Worm (Caenorhabditis elegans): ENCODE data around the gene C13F10.1.
A peak's percentile ranks its signal among the peaks of the same experiment; 100 is the strongest.

C13F10.1 gene

DNA sequence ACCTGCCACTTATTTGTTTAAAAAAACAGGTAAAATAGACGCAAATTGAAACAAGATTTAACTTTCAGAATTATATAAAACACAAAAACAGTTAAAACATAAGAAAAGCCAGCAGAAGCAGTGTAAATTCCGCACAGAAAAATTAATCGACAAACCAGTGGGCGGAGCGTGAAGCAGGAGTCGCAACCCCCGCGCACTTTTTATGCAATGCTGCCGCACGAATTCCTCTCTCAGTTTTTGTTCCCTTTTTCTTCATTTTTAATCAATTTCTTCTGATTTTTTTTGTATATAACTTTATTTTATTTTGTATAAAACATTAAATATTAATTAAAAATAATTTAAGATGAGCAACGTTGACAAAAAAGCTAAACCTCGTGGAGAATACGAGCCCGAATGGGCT, 7.0 kb downstream of the C13F10.1 start, which contains the start of the genes gei-6 and krr-1:
Gene gei-6, minus strand, starts transcription at position 2 of the 400 bp plus-strand sequence.
Gene krr-1, plus strand, starts transcription at position 344 of the 400 bp plus-strand sequence.
- TF ChIP-seq ceh-13 (GFP tag; optimal IDR thresholded peaks at IDR 0.05) = peak; percentile 73
- no peak for TF ChIP-seq ama-1 (optimal IDR thresholded peaks at IDR 0.05)
- TF ChIP-seq B0310.2 (tag; optimal IDR thresholded peaks at IDR 0.05) = peak; percentile 66
- TF ChIP-seq F13C5.2 (tag; optimal IDR thresholded peaks at IDR 0.05) = peak; percentile 90
- no peak for TF ChIP-seq tra-4 (tag; optimal IDR thresholded peaks at IDR 0.05)
- TF ChIP-seq aly-1 (tag; optimal IDR thresholded peaks at IDR 0.05) = peak; percentile 22
- TF ChIP-seq ets-7 (tag; optimal IDR thresholded peaks at IDR 0.05) = no peak
- peak; percentile 88 for TF ChIP-seq tbx-37 (GFP tag; conservative IDR thresholded peaks at IDR 0.05)
- peak; percentile 31 for TF ChIP-seq hmbx-1 (tag; optimal IDR thresholded peaks at IDR 0.05)
- TF ChIP-seq sea-1 (GFP tag; conservative IDR thresholded peaks at IDR 0.05) = peak; percentile 90
- TF ChIP-seq pes-1 (GFP tag; IDR thresholded peaks at IDR 0.05) = peak; percentile 90
- peak; percentile 70 for TF ChIP-seq hnd-1 (tag; optimal IDR thresholded peaks at IDR 0.05)
- TF ChIP-seq ceh-36 (tag; optimal IDR thresholded peaks at IDR 0.05) = peak; percentile 87
- peak; percentile 85 for TF ChIP-seq scrt-1 (GFP tag; IDR thresholded peaks at IDR 0.05)
- peak; percentile 92 for TF ChIP-seq tbx-11 (GFP tag; IDR thresholded peaks at IDR 0.05)
- peak; percentile 84 for TF ChIP-seq flt-1 (GFP tag; IDR thresholded peaks at IDR 0.05)
- peak; percentile 83 for TF ChIP-seq hmg-4 (GFP tag; optimal IDR thresholded peaks at IDR 0.05)

DNA sequence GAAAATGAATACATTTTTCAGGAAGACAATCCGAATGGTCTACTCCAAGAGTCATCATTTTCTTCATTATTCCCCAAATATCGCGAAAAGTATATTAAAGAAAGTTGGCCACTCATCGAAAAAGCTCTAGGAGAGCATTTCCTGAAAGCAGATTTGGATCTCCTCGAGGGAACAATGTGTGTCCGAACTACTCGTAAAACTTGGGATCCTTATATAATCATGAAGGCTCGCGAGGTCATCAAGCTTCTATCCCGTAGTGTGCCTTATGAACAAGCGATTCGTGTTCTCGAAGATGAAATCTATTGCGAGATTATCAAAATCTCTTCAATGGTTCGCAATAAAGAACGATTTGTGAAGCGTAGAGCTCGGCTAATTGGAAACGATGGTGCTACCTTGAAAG, 7.6 kb downstream of the C13F10.1 start:
- TF ChIP-seq B0310.2 (tag; optimal IDR thresholded peaks at IDR 0.05) (no peak), ceh-36 (tag; optimal IDR thresholded peaks at IDR 0.05) (no peak), ceh-13 (GFP tag; optimal IDR thresholded peaks at IDR 0.05) (no peak), aly-1 (tag; optimal IDR thresholded peaks at IDR 0.05) (no peak), pes-1 (GFP tag; IDR thresholded peaks at IDR 0.05) (no peak), hmbx-1 (tag; optimal IDR thresholded peaks at IDR 0.05) (no peak), tbx-37 (GFP tag; conservative IDR thresholded peaks at IDR 0.05) (no peak), ets-7 (tag; optimal IDR thresholded peaks at IDR 0.05) (no peak), F13C5.2 (tag; optimal IDR thresholded peaks at IDR 0.05) (no peak), hnd-1 (tag; optimal IDR thresholded peaks at IDR 0.05) (no peak), sea-1 (GFP tag; conservative IDR thresholded peaks at IDR 0.05) (no peak), flt-1 (GFP tag; IDR thresholded peaks at IDR 0.05) (no peak), scrt-1 (GFP tag; IDR thresholded peaks at IDR 0.05) (no peak)

DNA sequence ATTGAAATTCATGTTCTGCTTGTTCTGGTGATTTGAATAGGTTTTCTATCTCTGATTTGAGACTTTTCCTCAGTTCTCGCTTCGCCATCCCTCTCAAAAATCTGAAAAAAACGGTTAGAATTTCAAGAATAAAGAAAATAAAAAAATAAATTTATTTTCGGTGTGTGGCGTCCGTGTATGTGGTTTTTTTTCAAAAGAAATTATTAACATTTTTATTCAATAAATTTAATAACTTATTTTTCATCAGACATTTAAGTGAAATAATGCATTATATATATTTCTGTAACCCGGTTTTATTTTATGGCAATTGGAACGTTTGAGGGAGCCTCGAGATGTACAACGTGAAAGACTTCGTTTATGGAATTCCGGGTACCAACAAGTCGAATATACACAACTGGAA, 10.8 kb downstream of the C13F10.1 start, which contains the start of gene C05C8.5:
Gene C05C8.5, minus strand, starts transcription at position 101 of the 400 bp plus-strand sequence.
- TF ChIP-seq sea-1 (GFP tag; conservative IDR thresholded peaks at IDR 0.05) (no peak), hnd-1 (tag; optimal IDR thresholded peaks at IDR 0.05) (no peak), ama-1 (optimal IDR thresholded peaks at IDR 0.05) (no peak), ceh-13 (GFP tag; optimal IDR thresholded peaks at IDR 0.05) (no peak), ceh-36 (tag; optimal IDR thresholded peaks at IDR 0.05) (no peak), hmbx-1 (tag; optimal IDR thresholded peaks at IDR 0.05) (no peak), B0310.2 (tag; optimal IDR thresholded peaks at IDR 0.05) (no peak), tbx-37 (GFP tag; conservative IDR thresholded peaks at IDR 0.05) (no peak), flt-1 (GFP tag; IDR thresholded peaks at IDR 0.05) (no peak), aly-1 (tag; optimal IDR thresholded peaks at IDR 0.05) (no peak), tra-4 (tag; optimal IDR thresholded peaks at IDR 0.05) (no peak), hmg-4 (GFP tag; optimal IDR thresholded peaks at IDR 0.05) (no peak), tbx-11 (GFP tag; IDR thresholded peaks at IDR 0.05) (no peak), F13C5.2 (tag; optimal IDR thresholded peaks at IDR 0.05) (no peak), pes-1 (GFP tag; IDR thresholded peaks at IDR 0.05) (no peak)

DNA sequence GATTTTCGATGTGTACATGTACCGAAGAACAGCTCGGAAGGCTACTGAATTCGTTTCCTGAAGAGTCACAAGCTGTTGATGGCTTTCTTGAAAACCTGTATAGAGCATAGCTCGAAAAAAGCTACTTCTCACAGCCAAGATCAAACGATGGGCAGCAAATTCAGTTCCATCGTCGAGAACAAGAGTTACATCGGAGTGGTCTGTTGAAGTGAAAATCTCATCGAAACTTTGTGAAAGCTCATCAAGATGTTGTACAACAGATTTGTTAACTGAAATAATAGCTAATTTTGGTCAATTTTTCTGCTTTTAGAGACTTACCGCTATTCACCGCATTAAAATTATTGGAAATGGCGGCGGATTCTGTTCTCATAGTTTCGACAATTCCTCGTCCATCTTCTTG, 12.8 kb downstream of the C13F10.1 start:
- TF ChIP-seq F13C5.2 (tag; optimal IDR thresholded peaks at IDR 0.05) (no peak), ceh-13 (GFP tag; optimal IDR thresholded peaks at IDR 0.05) (no peak), tbx-11 (GFP tag; IDR thresholded peaks at IDR 0.05) (no peak), tra-4 (tag; optimal IDR thresholded peaks at IDR 0.05) (no peak), aly-1 (tag; optimal IDR thresholded peaks at IDR 0.05) (no peak), tbx-37 (GFP tag; conservative IDR thresholded peaks at IDR 0.05) (no peak), B0310.2 (tag; optimal IDR thresholded peaks at IDR 0.05) (no peak), ama-1 (optimal IDR thresholded peaks at IDR 0.05) (no peak), hmg-4 (GFP tag; optimal IDR thresholded peaks at IDR 0.05) (no peak), ceh-36 (tag; optimal IDR thresholded peaks at IDR 0.05) (no peak), flt-1 (GFP tag; IDR thresholded peaks at IDR 0.05) (no peak), hmbx-1 (tag; optimal IDR thresholded peaks at IDR 0.05) (no peak)

DNA sequence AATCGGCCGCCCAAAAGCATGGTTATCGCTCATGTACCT, 13.0 kb downstream of the C13F10.1 start, which contains the start of gene hpo-9:
Gene hpo-9, minus strand, starts transcription at position 37 of the 39 bp plus-strand sequence.
- TF ChIP-seq hmbx-1 (tag; optimal IDR thresholded peaks at IDR 0.05) (no peak), ets-7 (tag; optimal IDR thresholded peaks at IDR 0.05) (no peak), pes-1 (GFP tag; IDR thresholded peaks at IDR 0.05) (no peak), hmg-4 (GFP tag; optimal IDR thresholded peaks at IDR 0.05) (no peak), flt-1 (GFP tag; IDR thresholded peaks at IDR 0.05) (no peak), tbx-11 (GFP tag; IDR thresholded peaks at IDR 0.05) (no peak), scrt-1 (GFP tag; IDR thresholded peaks at IDR 0.05) (no peak), hnd-1 (tag; optimal IDR thresholded peaks at IDR 0.05) (no peak), ceh-36 (tag; optimal IDR thresholded peaks at IDR 0.05) (no peak), sea-1 (GFP tag; conservative IDR thresholded peaks at IDR 0.05) (no peak), ceh-13 (GFP tag; optimal IDR thresholded peaks at IDR 0.05) (no peak), F13C5.2 (tag; optimal IDR thresholded peaks at IDR 0.05) (no peak), ama-1 (optimal IDR thresholded peaks at IDR 0.05) (no peak), aly-1 (tag; optimal IDR thresholded peaks at IDR 0.05) (no peak), B0310.2 (tag; optimal IDR thresholded peaks at IDR 0.05) (no peak), tra-4 (tag; optimal IDR thresholded peaks at IDR 0.05) (no peak), tbx-37 (GFP tag; conservative IDR thresholded peaks at IDR 0.05) (no peak)

DNA sequence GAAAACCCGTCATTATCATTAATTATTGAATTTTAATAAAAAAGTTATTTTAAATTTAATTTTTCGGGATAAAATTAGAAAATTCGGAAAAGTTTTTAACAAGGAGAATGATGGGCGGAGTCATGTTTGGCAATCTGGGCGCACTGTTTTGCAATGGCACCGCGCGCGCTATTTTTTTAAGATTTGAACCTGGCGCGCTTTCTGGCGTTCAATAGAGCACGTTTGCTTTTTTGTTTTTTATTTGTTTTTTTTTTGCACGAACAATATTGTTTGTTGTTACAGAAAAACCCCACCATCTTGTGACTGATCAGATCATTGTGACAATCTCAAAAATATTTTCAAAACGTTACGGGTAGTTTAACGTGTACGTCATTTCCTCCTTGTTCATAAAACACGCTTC, 13.3 kb downstream of the C13F10.1 start, which contains the start of gene hyls-1:
Gene hyls-1, plus strand, starts transcription at position 249 of the 400 bp plus-strand sequence.
- TF ChIP-seq F13C5.2 (tag; optimal IDR thresholded peaks at IDR 0.05) = peak; percentile 60
- no peak for TF ChIP-seq aly-1 (tag; optimal IDR thresholded peaks at IDR 0.05)
- TF ChIP-seq hmg-4 (GFP tag; optimal IDR thresholded peaks at IDR 0.05) = peak; percentile 5
- peak; percentile 41; the same call in 1 of the 2 replicates for TF ChIP-seq tbx-37 (GFP tag; conservative IDR thresholded peaks at IDR 0.05)
- TF ChIP-seq flt-1 (GFP tag; IDR thresholded peaks at IDR 0.05) = no peak
- no peak for TF ChIP-seq pes-1 (GFP tag; IDR thresholded peaks at IDR 0.05)
- TF ChIP-seq ama-1 (optimal IDR thresholded peaks at IDR 0.05) = no peak

DNA sequence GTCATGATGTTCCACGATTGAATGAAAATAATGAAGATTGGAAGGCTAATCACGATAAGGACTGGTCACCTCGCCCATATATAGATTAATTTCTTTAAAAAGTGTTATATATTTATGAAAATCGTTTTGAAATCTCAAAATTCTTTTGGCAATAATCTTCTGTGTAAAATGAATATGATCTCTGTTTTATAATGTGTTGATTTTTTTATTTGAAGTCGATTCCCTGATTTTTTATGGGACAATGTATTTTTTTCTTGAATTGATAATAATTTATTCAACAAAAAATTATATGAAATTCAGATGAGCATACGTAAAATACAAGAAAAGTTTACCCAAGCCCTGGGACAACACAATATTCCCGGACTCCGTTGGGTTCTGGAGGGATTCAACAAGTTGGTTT, 15.6 kb downstream of the C13F10.1 start, which contains the start of gene C05C8.1:
Gene C05C8.1, plus strand, starts transcription at position 301 of the 400 bp plus-strand sequence.
- TF ChIP-seq pes-1 (GFP tag; IDR thresholded peaks at IDR 0.05) (no peak), aly-1 (tag; optimal IDR thresholded peaks at IDR 0.05) (no peak), ama-1 (optimal IDR thresholded peaks at IDR 0.05) (no peak), tbx-11 (GFP tag; IDR thresholded peaks at IDR 0.05) (no peak), ets-7 (tag; optimal IDR thresholded peaks at IDR 0.05) (no peak), tbx-37 (GFP tag; conservative IDR thresholded peaks at IDR 0.05) (no peak), hnd-1 (tag; optimal IDR thresholded peaks at IDR 0.05) (no peak), scrt-1 (GFP tag; IDR thresholded peaks at IDR 0.05) (no peak), F13C5.2 (tag; optimal IDR thresholded peaks at IDR 0.05) (no peak)
